Worm (Caenorhabditis elegans) whole organism, late embryonic: Measurements from ENCODE around the gene ZK154.1.

ENCODE experiments used
- C08G9.2 ChIP-seq: sonication (generic microtip); optimal IDR thresholded peaks from 2 replicates; lab custom pipeline; 2016; ENCODE audit warnings: mild to moderate bottlenecking, missing genetic modification characterization, moderate library complexity, missing compliant biosample characterization
- C38D4.7 ChIP-seq: fragments of 200-800 bp; sonication (Bioruptor generic); optimal IDR thresholded peaks from 2 replicates; lab custom pipeline; 2018; ENCODE audit warnings: mild to moderate bottlenecking, missing genetic modification characterization, moderate library complexity, missing compliant biosample characterization
- F13H6.1 ChIP-seq: sonication (generic microtip); optimal IDR thresholded peaks from 2 replicates; lab custom pipeline; 2016; ENCODE audit warnings: missing genetic modification characterization, missing compliant biosample characterization
- K02D7.2 ChIP-seq: sonication (generic microtip); optimal IDR thresholded peaks from 2 replicates; lab custom pipeline; 2017; ENCODE audit warnings: mild to moderate bottlenecking, missing genetic modification characterization, missing compliant biosample characterization
- K09A11.1 ChIP-seq: sonication (generic microtip); optimal IDR thresholded peaks from 2 replicates; lab custom pipeline; 2017; ENCODE audit warnings: antibody characterized with exemption, mild to moderate bottlenecking, missing genetic modification characterization, missing compliant biosample characterization; ENCODE audit not compliant: insufficient read depth
- Y22D7AL.16 ChIP-seq: sonication (generic microtip); optimal IDR thresholded peaks from 2 replicates; lab custom pipeline; 2016; ENCODE audit warnings: missing genetic modification characterization, missing compliant biosample characterization
- ama-1 ChIP-seq: fragments of 150-350 bp; optimal IDR thresholded peaks from 2 replicates; lab custom pipeline; 2014
- ceh-14 ChIP-seq: sonication (generic microtip); optimal IDR thresholded peaks from 2 replicates; lab custom pipeline; 2016; ENCODE audit warnings: missing genotype, missing genetic modification characterization, missing compliant biosample characterization
- ceh-18 ChIP-seq: sonication (generic microtip); optimal IDR thresholded peaks from 2 replicates; lab custom pipeline; 2016; ENCODE audit warnings: missing genetic modification characterization, missing compliant biosample characterization
- ceh-2 ChIP-seq: sonication (generic microtip); optimal IDR thresholded peaks from 2 replicates; lab custom pipeline; 2016; ENCODE audit warnings: missing genotype, missing genetic modification characterization, missing compliant biosample characterization
- ceh-22 ChIP-seq: sonication (generic microtip); optimal IDR thresholded peaks from 2 replicates; lab custom pipeline; 2017; ENCODE audit warnings: missing biosample characterization, missing genetic modification characterization
- ceh-24 ChIP-seq: sonication (generic microtip); optimal IDR thresholded peaks from 2 replicates; lab custom pipeline; 2016; ENCODE audit warnings: mild to moderate bottlenecking, missing genetic modification characterization, missing compliant biosample characterization
- ceh-30 ChIP-seq: fragments of 150-350 bp; optimal IDR thresholded peaks from 2 replicates; lab custom pipeline; 2014; ENCODE audit warnings: missing biosample characterization, missing genetic modification characterization
- ceh-31 ChIP-seq: sonication (generic microtip); optimal IDR thresholded peaks from 2 replicates; lab custom pipeline; 2016; ENCODE audit warnings: missing genetic modification characterization, missing compliant biosample characterization
- ceh-48 ChIP-seq: sonication (generic microtip); optimal IDR thresholded peaks from 2 replicates; lab custom pipeline; 2016; ENCODE audit warnings: missing genetic modification characterization, inconsistent platforms, missing compliant biosample characterization
- ceh-6 ChIP-seq: fragments of 200-800 bp; sonication (Bioruptor generic); optimal IDR thresholded peaks from 2 replicates; lab custom pipeline; 2018; ENCODE audit warnings: mild to moderate bottlenecking, missing genetic modification characterization, missing compliant biosample characterization
- ceh-9 ChIP-seq: sonication (generic microtip); optimal IDR thresholded peaks from 2 replicates; lab custom pipeline; 2016; ENCODE audit warnings: mild to moderate bottlenecking, missing genetic modification characterization, inconsistent platforms, missing compliant biosample characterization
- dmd-4 ChIP-seq: sonication (generic microtip); optimal IDR thresholded peaks from 2 replicates; lab custom pipeline; 2016; ENCODE audit warnings: borderline replicate concordance, missing genetic modification characterization, missing compliant biosample characterization
- elt-2 ChIP-seq: sonication (generic microtip); optimal IDR thresholded peaks from 2 replicates; lab custom pipeline; 2016; ENCODE audit warnings: missing genetic modification reagents, missing genetic modification characterization, missing compliant biosample characterization
- elt-4 ChIP-seq: sonication (generic microtip); optimal IDR thresholded peaks from 2 replicates; lab custom pipeline; 2016; ENCODE audit warnings: missing genetic modification characterization, missing compliant biosample characterization
- ets-4 ChIP-seq: sonication (generic microtip); optimal IDR thresholded peaks from 2 replicates; lab custom pipeline; 2016; ENCODE audit warnings: missing genetic modification characterization, missing compliant biosample characterization
- fax-1 ChIP-seq: sonication (generic microtip); optimal IDR thresholded peaks from 2 replicates; lab custom pipeline; 2016; ENCODE audit warnings: missing genotype, missing genetic modification characterization, missing compliant biosample characterization
- fkh-10 ChIP-seq: fragments of 150-350 bp; optimal IDR thresholded peaks from 2 replicates; lab custom pipeline; 2014; ENCODE audit warnings: missing biosample characterization, missing genetic modification reagents, missing genetic modification characterization
- fkh-6 ChIP-seq: sonication (generic microtip); optimal IDR thresholded peaks from 2 replicates; lab custom pipeline; 2016; ENCODE audit warnings: missing genetic modification characterization, missing compliant biosample characterization
- gmeb-2 ChIP-seq: sonication (generic microtip); optimal IDR thresholded peaks from 2 replicates; lab custom pipeline; 2016; ENCODE audit warnings: missing genetic modification characterization, inconsistent platforms, missing compliant biosample characterization
- hlh-15 ChIP-seq: sonication (generic microtip); optimal IDR thresholded peaks from 2 replicates; lab custom pipeline; 2016; ENCODE audit warnings: missing genetic modification characterization, missing compliant biosample characterization
- hlh-30 ChIP-seq: sonication (generic microtip); optimal IDR thresholded peaks from 2 replicates; lab custom pipeline; 2017; ENCODE audit warnings: antibody characterized with exemption, missing genetic modification characterization, missing compliant biosample characterization; ENCODE audit not compliant: insufficient read depth
- hlh-6 ChIP-seq: sonication (generic microtip); optimal IDR thresholded peaks from 2 replicates; lab custom pipeline; 2016; ENCODE audit warnings: missing genotype, missing genetic modification characterization, missing compliant biosample characterization
- hlh-8 ChIP-seq: sonication (generic microtip); optimal IDR thresholded peaks from 2 replicates; lab custom pipeline; 2016; ENCODE audit warnings: missing genotype, missing genetic modification characterization, missing compliant biosample characterization
- lim-6 ChIP-seq: sonication (generic microtip); optimal IDR thresholded peaks from 2 replicates; lab custom pipeline; 2016; ENCODE audit warnings: missing genetic modification characterization, missing compliant biosample characterization
- lin-11 ChIP-seq: fragments of 200-800 bp; sonication (Bioruptor generic); optimal IDR thresholded peaks from 2 replicates; lab custom pipeline; 2018; ENCODE audit warnings: mild to moderate bottlenecking, missing genetic modification characterization, missing compliant biosample characterization
- madf-2 ChIP-seq: sonication (generic microtip); optimal IDR thresholded peaks from 2 replicates; lab custom pipeline; 2017; ENCODE audit warnings: missing genetic modification characterization, missing compliant biosample characterization
- nhr-232 ChIP-seq: sonication (generic microtip); optimal IDR thresholded peaks from 2 replicates; lab custom pipeline; 2016; ENCODE audit warnings: missing genetic modification characterization, missing compliant biosample characterization
- npax-4 ChIP-seq: sonication (generic microtip); optimal IDR thresholded peaks from 2 replicates; lab custom pipeline; 2016; ENCODE audit warnings: missing genetic modification characterization, missing compliant biosample characterization
- odd-2 ChIP-seq: sonication (generic microtip); optimal IDR thresholded peaks from 2 replicates; lab custom pipeline; 2017; ENCODE audit warnings: antibody characterized with exemption, mild to moderate bottlenecking, missing genetic modification characterization, missing compliant biosample characterization
- pag-3 ChIP-seq: sonication (generic microtip); optimal IDR thresholded peaks from 2 replicates; lab custom pipeline; 2016; ENCODE audit warnings: missing compliant biosample characterization, missing genetic modification characterization, borderline replicate concordance
- pat-9 ChIP-seq: fragments of 200-800 bp; sonication (Bioruptor generic); optimal IDR thresholded peaks from 2 replicates; lab custom pipeline; 2018; ENCODE audit warnings: mild to moderate bottlenecking, missing genetic modification characterization, moderate library complexity, missing compliant biosample characterization
- pha-2 ChIP-seq: sonication (generic microtip); optimal IDR thresholded peaks from 2 replicates; lab custom pipeline; 2017; ENCODE audit warnings: mild to moderate bottlenecking, missing genetic modification characterization, missing compliant biosample characterization
- pha-4 ChIP-seq: fragments of 150-350 bp; optimal IDR thresholded peaks from 2 replicates; lab custom pipeline; 2018; ENCODE audit warnings: missing biosample characterization, missing genetic modification reagents, missing genetic modification characterization
- pros-1 ChIP-seq: fragments of 150-350 bp; optimal IDR thresholded peaks from 2 replicates; lab custom pipeline; 2014; ENCODE audit warnings: missing biosample characterization, missing genetic modification reagents, missing genetic modification characterization
- rnt-1 ChIP-seq: sonication (generic microtip); optimal IDR thresholded peaks from 2 replicates; lab custom pipeline; 2016; ENCODE audit warnings: missing genetic modification characterization, missing compliant biosample characterization
- syd-9 ChIP-seq: sonication (generic microtip); optimal IDR thresholded peaks from 2 replicates; lab custom pipeline; 2016; ENCODE audit warnings: mild to moderate bottlenecking, missing genetic modification characterization, moderate library complexity, missing compliant biosample characterization
- tbx-2 ChIP-seq: sonication (generic microtip); optimal IDR thresholded peaks from 2 replicates; lab custom pipeline; 2016; ENCODE audit warnings: missing genetic modification characterization, missing compliant biosample characterization
- tbx-7 ChIP-seq: sonication (generic microtip); optimal IDR thresholded peaks from 2 replicates; lab custom pipeline; 2016; ENCODE audit warnings: missing genotype, missing genetic modification characterization, missing compliant biosample characterization
- unc-3 ChIP-seq, 2 experiments: fragments of 200-800 bp in 1 of 2; sonication (Bioruptor generic) in 1 of 2; sonication (generic microtip) in 1 of 2; conservative IDR thresholded peaks in 1 of 2; optimal IDR thresholded peaks in 1 of 2; 2 replicates each; pipeline versions ENCODE4 v1.3.6 to Lab custom; 2016 to 2022; ENCODE audit warnings: missing compliant biosample characterization in 2 of 2, missing genetic modification characterization in 2 of 2, missing genetic modification reagents in 1 of 2
- unc-42 ChIP-seq: sonication (generic microtip); optimal IDR thresholded peaks from 2 replicates; lab custom pipeline; 2016; ENCODE audit warnings: missing genotype, missing genetic modification characterization, missing compliant biosample characterization
- unc-55 ChIP-seq: sonication (generic microtip); optimal IDR thresholded peaks from 2 replicates; lab custom pipeline; 2017; ENCODE audit warnings: missing biosample characterization, missing genetic modification reagents, missing genetic modification characterization
- zip-5 ChIP-seq: sonication (generic microtip); optimal IDR thresholded peaks from 2 replicates; lab custom pipeline; 2016; ENCODE audit warnings: missing genetic modification characterization, missing compliant biosample characterization

The ZK154.1 gene

DNA sequence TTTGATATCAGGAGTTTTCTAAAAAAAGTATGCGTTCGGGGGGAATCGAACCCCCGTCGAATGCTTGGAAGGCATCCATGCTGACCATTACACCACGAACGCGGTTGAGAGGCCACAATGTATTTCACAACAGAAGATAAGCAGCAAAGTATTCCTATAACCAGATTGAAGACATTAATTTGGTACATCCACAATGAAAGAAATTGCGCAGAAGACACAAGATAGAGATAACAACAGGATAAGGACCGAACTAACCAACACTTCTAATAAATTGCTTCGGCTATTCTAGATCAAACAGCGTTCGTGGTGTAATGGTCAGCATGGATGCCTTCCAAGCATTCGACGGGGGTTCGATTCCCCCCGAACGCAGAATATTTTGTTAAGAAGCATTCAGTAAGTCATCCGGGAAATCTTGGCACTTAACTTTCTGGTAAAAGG lies 14.9 kb downstream of the ZK154.1 start (continued):
- TF ChIP-seq fax-1 (no peak), K09A11.1 (tag; lab: Kevin White, UChicago) (no peak), ceh-9 (tag; lab: Kevin White, UChicago) (no peak), zip-5 (tag; lab: Kevin White, UChicago) (peak; percentile 6), unc-55 (GFP tag; lab: Kevin White, UChicago) (no peak), odd-2 (tag; lab: Kevin White, UChicago) (no peak), pha-2 (tag; lab: Kevin White, UChicago) (no peak), ceh-30 (tag; lab: Kevin White, UChicago) (no peak), ceh-48 (tag; lab: Kevin White, UChicago) (no peak), pha-4 (tag; lab: Kevin White, UChicago) (no peak), unc-3 (GFP tag; conservative IDR thresholded peaks at IDR 0.05; lab: Robert Waterston, UW) (no peak), unc-3 (tag; optimal IDR thresholded peaks at IDR 0.05; lab: Kevin White, UChicago) (no peak), gmeb-2 (tag; lab: Kevin White, UChicago) (no peak), rnt-1 (tag; lab: Kevin White, UChicago) (no peak), pat-9 (tag; lab: Kevin White, UChicago) (no peak), fkh-6 (tag; lab: Kevin White, UChicago) (no peak), F13H6.1 (tag; lab: Kevin White, UChicago) (no peak), pag-3 (tag; lab: Kevin White, UChicago) (no peak), C38D4.7 (GFP tag; lab: Kevin White, UChicago) (peak; percentile 30), K02D7.2 (tag; lab: Kevin White, UChicago) (peak; percentile 45), ama-1 (no peak), hlh-30 (tag; lab: Kevin White, UChicago) (no peak), ceh-24 (tag; lab: Kevin White, UChicago) (no peak), hlh-15 (tag; lab: Kevin White, UChicago) (no peak), ceh-14 (no peak), ceh-6 (GFP tag; lab: Kevin White, UChicago) (peak; percentile 59), elt-4 (tag; lab: Kevin White, UChicago) (no peak), lin-11 (tag; lab: Kevin White, UChicago) (peak; percentile 39), hlh-6 (no peak), pros-1 (tag; lab: Kevin White, UChicago) (no peak)

DNA sequence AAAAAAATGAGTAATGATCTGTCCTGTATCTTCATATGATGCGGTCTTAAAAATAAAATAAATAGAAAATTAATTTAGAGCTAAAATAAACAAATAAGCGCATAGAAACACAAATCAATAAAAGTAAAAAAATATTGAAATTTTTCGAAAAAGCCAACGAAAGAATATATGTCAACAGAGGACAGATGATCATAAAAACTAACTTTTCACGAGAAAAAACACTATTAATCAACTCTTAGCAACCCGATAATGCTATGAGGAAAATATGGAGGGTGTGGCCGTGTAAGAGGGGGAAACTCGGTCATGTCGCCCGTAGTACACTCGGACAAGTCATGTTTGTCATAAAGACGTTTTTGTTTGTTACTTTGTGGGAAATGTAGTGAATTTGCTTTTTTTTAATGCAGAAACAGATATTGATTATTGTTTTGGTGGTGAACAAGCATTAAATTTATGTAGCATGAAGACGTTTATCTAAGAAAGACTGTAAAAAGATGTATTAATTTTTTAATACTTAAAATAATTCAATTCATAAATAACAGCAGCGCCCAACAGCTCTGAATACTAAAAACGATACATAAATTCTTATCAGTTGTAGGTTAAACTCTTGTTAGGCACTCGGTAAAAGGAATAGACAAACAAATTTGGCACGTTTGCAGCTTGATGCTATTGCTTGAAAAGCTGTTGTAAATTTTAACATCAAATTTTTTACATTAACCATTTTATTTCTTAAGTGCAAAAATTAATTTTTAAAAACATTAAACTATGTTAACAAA lies 19.1 kb downstream of the ZK154.1 start, which contains the start of gene adm-4:
Gene adm-4 (minus strand): TSS at position 51 of the 773 bp plus-strand sequence.
- TF ChIP-seq pha-4 (tag; lab: Kevin White, UChicago) (no peak), hlh-8 (peak; percentile 48), npax-4 (tag; lab: Kevin White, UChicago) (no peak), ama-1 (no peak), tbx-7 (tag; lab: Kevin White, UChicago) (peak; percentile 66), Y22D7AL.16 (no peak), F13H6.1 (tag; lab: Kevin White, UChicago) (no peak), fkh-10 (no peak), ceh-9 (tag; lab: Kevin White, UChicago) (no peak), dmd-4 (tag; lab: Kevin White, UChicago) (no peak), hlh-15 (tag; lab: Kevin White, UChicago) (no peak), syd-9 (tag; lab: Kevin White, UChicago) (no peak), lim-6 (tag; lab: Kevin White, UChicago) (peak; percentile 24), unc-42 (peak; percentile 21), fax-1 (peak; percentile 16), odd-2 (tag; lab: Kevin White, UChicago) (no peak), rnt-1 (tag; lab: Kevin White, UChicago) (peak; percentile 23), madf-2 (tag; lab: Kevin White, UChicago) (no peak), K09A11.1 (tag; lab: Kevin White, UChicago) (no peak), hlh-6 (no peak), ceh-30 (tag; lab: Kevin White, UChicago) (no peak), ceh-18 (no peak), ceh-22 (tag; lab: Kevin White, UChicago) (no peak), nhr-232 (tag; lab: Kevin White, UChicago) (no peak), ets-4 (peak; percentile 79), C08G9.2 (tag; lab: Kevin White, UChicago) (peak; percentile 88), elt-2 (peak; percentile 49), ceh-31 (tag; lab: Kevin White, UChicago) (peak; percentile 86), ceh-2 (tag; lab: Kevin White, UChicago) (peak; percentile 79), tbx-2 (peak; percentile 85)
